Fruit fly (Drosophila melanogaster): Measurements from ENCODE around the gene CG9550.

DNA sequence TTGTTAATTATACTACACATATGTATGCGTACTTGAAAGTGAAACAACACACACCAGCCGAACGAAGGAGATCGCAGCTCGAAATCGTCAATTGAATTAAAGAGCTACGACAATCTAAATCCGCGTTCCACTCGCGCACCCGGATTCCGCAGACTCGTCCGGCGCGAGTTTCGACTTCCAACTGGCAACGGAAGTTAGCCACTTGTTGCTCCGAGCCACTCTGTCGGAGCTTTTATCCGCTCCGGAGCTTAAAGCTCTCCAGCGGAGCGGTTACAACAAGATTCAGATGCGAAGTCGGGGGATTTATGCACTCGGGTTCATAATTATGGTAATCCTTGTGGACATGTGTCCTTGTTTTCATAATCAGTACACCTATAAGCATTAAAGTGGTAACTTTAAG lies 31.4 kb upstream of the CG9550 start, which contains the start of gene Rchy1:
- TF ChIP-seq psq (GFP tag; optimal IDR thresholded peaks at IDR 0.05) (no peak), h (GFP tag; optimal IDR thresholded peaks at IDR 0.05) (peak; percentile 35), Mio (GFP tag; optimal IDR thresholded peaks at IDR 0.05) (no peak), tai (GFP tag; optimal IDR thresholded peaks at IDR 0.05) (no peak)
